Worm (Caenorhabditis elegans) whole organism, L3 larva: Measurements from ENCODE around the gene git-1.

Experiments
- ZK546.5 ChIP-seq: sonication (generic microtip); optimal IDR thresholded peaks from 2 replicates; lab custom pipeline; 2017; ENCODE audit warnings: missing biosample characterization, missing genetic modification characterization
- ceh-16 ChIP-seq: sonication (generic microtip); optimal IDR thresholded peaks from 2 replicates; lab custom pipeline; 2017; ENCODE audit warnings: missing biosample characterization, missing genetic modification characterization
- ceh-9 ChIP-seq: sonication (generic microtip); optimal IDR thresholded peaks from 2 replicates; lab custom pipeline; 2018; ENCODE audit warnings: missing biosample characterization, missing genetic modification characterization
- elt-1 ChIP-seq: fragments of 150-350 bp; optimal IDR thresholded peaks from 2 replicates; lab custom pipeline; 2014; ENCODE audit warnings: missing biosample characterization, missing genetic modification characterization
- elt-2 ChIP-seq: sonication (generic microtip); optimal IDR thresholded peaks from 2 replicates; lab custom pipeline; 2016; ENCODE audit warnings: missing genetic modification reagents, mild to moderate bottlenecking, missing genetic modification characterization, missing compliant biosample characterization
- elt-3 ChIP-seq, 3 experiments: fragments of 150-350 bp in 1 of 3; sonication (generic microtip) in 2 of 3; optimal IDR thresholded peaks; 2 replicates in 2 of 3; 4 replicates in 1 of 3; lab custom pipeline; 2014 to 2017; ENCODE audit warnings: missing biosample characterization in 3 of 3, missing genetic modification characterization in 3 of 3
- fkh-10 ChIP-seq: sonication (generic microtip); optimal IDR thresholded peaks from 2 replicates; lab custom pipeline; 2017; ENCODE audit warnings: missing biosample characterization, missing genetic modification reagents, missing genetic modification characterization
- fos-1 ChIP-seq: fragments of 150-350 bp; optimal IDR thresholded peaks from 2 replicates; lab custom pipeline; 2014; ENCODE audit warnings: missing biosample characterization, missing genetic modification characterization
- hmg-11 ChIP-seq: sonication (generic microtip); optimal IDR thresholded peaks from 2 replicates; lab custom pipeline; 2016; ENCODE audit warnings: missing genetic modification characterization, missing compliant biosample characterization
- jun-1 ChIP-seq: fragments of 150-350 bp; optimal IDR thresholded peaks from 2 replicates; lab custom pipeline; 2014; ENCODE audit warnings: missing biosample characterization, missing genetic modification reagents, missing genetic modification characterization
- lin-15B ChIP-seq: fragments of 150-350 bp; optimal IDR thresholded peaks from 2 replicates; lab custom pipeline; 2014; ENCODE audit warnings: missing biosample characterization, missing genetic modification characterization
- mml-1 ChIP-seq: fragments of 150-350 bp; sonication (generic microtip); optimal IDR thresholded peaks from 3 replicates; lab custom pipeline; 2014; ENCODE audit warnings: missing biosample characterization, missing genetic modification characterization
- nfya-1 ChIP-seq: sonication (generic microtip); optimal IDR thresholded peaks from 2 replicates; lab custom pipeline; 2017; ENCODE audit warnings: missing genetic modification characterization, mild to moderate bottlenecking, missing compliant biosample characterization, antibody characterized with exemption, moderate library complexity; ENCODE audit not compliant: insufficient read depth
- nhr-11 ChIP-seq: fragments of 150-350 bp; optimal IDR thresholded peaks from 2 replicates; lab custom pipeline; 2014; ENCODE audit warnings: missing biosample characterization, missing genetic modification characterization
- nhr-23 ChIP-seq: fragments of 150-350 bp; optimal IDR thresholded peaks from 2 replicates; lab custom pipeline; 2014; ENCODE audit warnings: missing biosample characterization, missing genetic modification reagents, missing genetic modification characterization
- nhr-25 ChIP-seq: sonication (generic microtip); optimal IDR thresholded peaks from 2 replicates; lab custom pipeline; 2017; ENCODE audit warnings: missing biosample characterization, missing genetic modification characterization
- nhr-28 ChIP-seq: fragments of 150-350 bp; optimal IDR thresholded peaks from 2 replicates; lab custom pipeline; 2014; ENCODE audit warnings: missing biosample characterization, missing genetic modification characterization
- nhr-67 ChIP-seq: fragments of 150-350 bp; optimal IDR thresholded peaks from 2 replicates; lab custom pipeline; 2014; ENCODE audit warnings: missing biosample characterization, missing genetic modification characterization
- nhr-76 ChIP-seq: fragments of 150-350 bp; sonication (generic microtip); optimal IDR thresholded peaks from 5 replicates; lab custom pipeline; 2014; ENCODE audit warnings: missing biosample characterization, missing genetic modification characterization
- pqm-1 ChIP-seq: fragments of 150-350 bp; optimal IDR thresholded peaks from 2 replicates; lab custom pipeline; 2017; ENCODE audit warnings: missing biosample characterization, missing genetic modification characterization, inconsistent platforms
- sea-2 ChIP-seq: fragments of 150-350 bp; sonication (generic microtip); optimal IDR thresholded peaks from 4 replicates; lab custom pipeline; 2014; ENCODE audit warnings: missing biosample characterization, missing genetic modification reagents, missing genetic modification characterization
- skn-1 ChIP-seq: fragments of 150-350 bp; optimal IDR thresholded peaks from 2 replicates; lab custom pipeline; 2014; ENCODE audit warnings: missing biosample characterization, missing genetic modification characterization
- snpc-4 ChIP-seq: fragments of 150-350 bp; optimal IDR thresholded peaks from 2 replicates; lab custom pipeline; 2014; ENCODE audit warnings: missing biosample characterization, missing genetic modification characterization
- tbx-2 ChIP-seq: sonication (generic microtip); optimal IDR thresholded peaks from 2 replicates; lab custom pipeline; 2016; ENCODE audit warnings: mild to moderate bottlenecking, missing genetic modification characterization, missing compliant biosample characterization
- unc-62 ChIP-seq: fragments of 150-350 bp; sonication (generic microtip); optimal IDR thresholded peaks from 4 replicates; lab custom pipeline; 2014; ENCODE audit warnings: missing biosample characterization, missing genetic modification reagents, missing genetic modification characterization
- zag-1 ChIP-seq: fragments of 150-350 bp; optimal IDR thresholded peaks from 2 replicates; lab custom pipeline; 2014; ENCODE audit warnings: missing biosample characterization, missing genetic modification characterization
- ztf-4 ChIP-seq: fragments of 150-350 bp; optimal IDR thresholded peaks from 2 replicates; lab custom pipeline; 2014; ENCODE audit warnings: missing biosample characterization, missing genetic modification characterization

git-1 gene

DNA sequence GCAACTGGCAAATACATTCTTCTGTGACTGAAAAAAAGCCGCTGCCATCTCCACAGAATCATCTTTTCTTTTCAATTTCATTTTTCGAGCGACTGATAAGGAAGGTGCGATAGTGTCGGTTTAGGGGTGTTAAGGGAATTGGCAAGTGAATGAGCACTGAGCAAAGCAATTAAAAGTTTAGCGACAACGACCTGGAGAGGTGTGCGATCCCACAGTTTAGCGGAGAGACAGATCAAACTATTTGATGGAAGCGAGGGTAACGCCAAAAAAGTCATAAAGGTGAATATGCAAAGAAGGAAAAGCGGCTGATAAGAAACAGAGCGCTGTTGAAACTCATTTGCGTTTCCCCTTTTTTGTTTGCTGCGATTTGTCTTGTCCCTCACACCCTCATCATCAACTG lies 4.3 kb downstream of the git-1 start, which contains the start of the genes F14F3.5 and slcf-1:
Gene F14F3.5, minus strand, starts transcription at position 234 of the 400 bp plus-strand sequence.
Gene slcf-1, plus strand, starts transcription at position 302 of the 400 bp plus-strand sequence.
- TF ChIP-seq pqm-1 (tag; lab: Kevin White, UChicago): peak; percentile 53
- no peak for TF ChIP-seq nhr-67 (tag; lab: Kevin White, UChicago)
- peak; percentile 83 for TF ChIP-seq elt-2 (tag; lab: Kevin White, UChicago)
- no peak for TF ChIP-seq lin-15B (tag; lab: Kevin White, UChicago)
- no peak for TF ChIP-seq nhr-23 (tag; lab: Kevin White, UChicago)

DNA sequence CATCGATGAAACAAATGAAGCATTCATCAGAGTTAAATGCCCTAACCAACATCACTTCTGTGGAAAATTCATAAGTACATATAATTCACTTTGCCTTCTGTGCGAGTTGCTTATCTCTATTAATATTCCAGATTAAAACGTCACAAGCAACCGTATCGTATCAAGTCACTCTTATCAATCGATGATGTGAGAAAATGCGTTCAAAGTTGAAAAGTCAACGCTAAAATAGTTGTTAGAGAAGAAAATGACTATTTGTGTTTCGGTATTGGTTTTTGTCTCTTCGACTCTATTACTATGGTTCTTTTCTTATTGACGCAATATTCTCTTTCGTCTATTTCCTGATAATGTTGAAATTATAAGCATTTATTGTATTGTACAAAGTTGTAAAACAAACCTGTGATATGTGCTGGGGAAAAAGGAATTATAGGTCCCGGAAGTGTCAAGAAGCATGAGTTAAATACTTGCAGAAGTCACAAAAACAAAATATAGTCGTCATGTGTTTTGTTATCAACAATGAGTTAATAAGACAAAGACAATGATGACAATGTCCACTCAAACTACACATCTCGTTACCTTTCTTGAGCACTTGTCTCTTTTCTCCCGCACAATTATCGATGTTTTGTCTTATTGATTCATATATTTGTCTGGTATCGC lies 7.6 kb downstream of the git-1 start:
- no peak for TF ChIP-seq nhr-11
- TF ChIP-seq nfya-1 (tag; lab: Kevin White, UChicago): no peak
- no peak for TF ChIP-seq ceh-9 (tag; lab: Kevin White, UChicago)
- TF ChIP-seq elt-2 (tag; lab: Kevin White, UChicago): peak; percentile 92
- no peak for TF ChIP-seq nhr-25
- peak; percentile 86 for TF ChIP-seq skn-1
- TF ChIP-seq elt-1 (tag; lab: Kevin White, UChicago): no peak
- TF ChIP-seq pqm-1 (tag; lab: Kevin White, UChicago): peak; percentile 44
- no peak for TF ChIP-seq nhr-67 (tag; lab: Kevin White, UChicago)
- no peak for TF ChIP-seq nhr-28 (tag; lab: Kevin White, UChicago)
- TF ChIP-seq sea-2 (GFP tag; lab: Kevin White, UChicago): no peak
- no peak for TF ChIP-seq fos-1
- no peak for TF ChIP-seq unc-62 (GFP tag; lab: Kevin White, UChicago)

DNA sequence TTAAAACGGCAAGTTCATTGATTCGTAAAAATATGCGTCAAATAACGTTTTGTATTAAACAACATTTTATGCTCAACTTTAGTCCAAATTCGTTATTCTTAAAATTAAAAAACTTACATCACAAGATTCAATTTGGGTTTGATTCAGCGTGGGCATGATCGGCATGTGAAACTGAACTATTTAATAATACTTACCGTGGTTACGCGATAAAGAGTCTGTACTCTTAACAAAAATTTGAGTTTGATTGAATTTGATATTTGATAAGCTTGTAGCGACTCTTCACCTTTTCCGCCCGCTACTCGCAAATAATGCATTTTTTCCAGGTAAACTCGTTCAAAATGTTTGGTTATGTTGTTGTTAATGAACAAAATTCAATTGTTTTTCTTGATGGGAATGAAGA lies 8.7 kb downstream of the git-1 start, which contains the start of gene glo-3:
Gene glo-3, plus strand, starts transcription at position 253 of the 400 bp plus-strand sequence.
- no peak for TF ChIP-seq zag-1 (tag; lab: Kevin White, UChicago)
- no peak for TF ChIP-seq jun-1 (tag; lab: Kevin White, UChicago)
- TF ChIP-seq ceh-16 (tag; lab: Kevin White, UChicago): no peak
- no peak for TF ChIP-seq elt-3 (tag; optimal IDR thresholded peaks at IDR 0.05; lab: Kevin White, UChicago)
- peak; percentile 63 for TF ChIP-seq elt-2 (tag; lab: Kevin White, UChicago)
- peak; percentile 41 for TF ChIP-seq pqm-1 (tag; lab: Kevin White, UChicago)
- TF ChIP-seq ZK546.5 (tag; lab: Kevin White, UChicago): no peak
- no peak for TF ChIP-seq nhr-25
- no peak for TF ChIP-seq mml-1 (tag; lab: Kevin White, UChicago)
- no peak for TF ChIP-seq ztf-4 (tag; lab: Kevin White, UChicago)

DNA sequence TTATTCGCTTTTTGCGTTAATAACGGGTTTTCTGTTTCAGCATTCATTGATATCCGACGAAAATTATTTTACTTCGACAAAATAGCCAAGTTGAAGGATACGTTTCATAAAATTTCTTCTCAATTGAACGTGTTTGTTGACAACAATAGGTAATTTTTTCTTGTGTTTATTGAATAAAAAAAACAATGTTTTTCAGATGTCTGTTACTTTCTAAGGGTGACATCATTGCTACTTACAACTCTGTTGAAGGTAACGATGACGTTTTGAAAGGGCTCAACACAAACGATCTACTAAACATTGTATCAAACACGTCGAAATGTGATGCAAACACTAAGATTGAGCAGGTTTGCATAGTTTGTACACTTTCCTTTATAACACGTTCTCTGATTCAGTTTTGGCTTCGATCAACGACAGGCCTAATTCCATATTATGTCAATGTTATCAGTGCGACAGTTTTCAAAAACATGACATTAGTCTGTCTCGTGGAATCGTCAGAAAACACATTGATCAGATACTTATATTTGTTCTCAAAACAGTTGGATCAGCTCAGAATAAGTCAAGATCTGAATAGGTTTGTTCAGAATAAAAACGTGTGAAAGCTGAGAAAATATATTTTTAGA lies 10.0 kb downstream of the git-1 start:
- TF ChIP-seq pqm-1 (tag; lab: Kevin White, UChicago) (peak; percentile 37), elt-2 (tag; lab: Kevin White, UChicago) (peak; percentile 45), fkh-10 (no peak)

DNA sequence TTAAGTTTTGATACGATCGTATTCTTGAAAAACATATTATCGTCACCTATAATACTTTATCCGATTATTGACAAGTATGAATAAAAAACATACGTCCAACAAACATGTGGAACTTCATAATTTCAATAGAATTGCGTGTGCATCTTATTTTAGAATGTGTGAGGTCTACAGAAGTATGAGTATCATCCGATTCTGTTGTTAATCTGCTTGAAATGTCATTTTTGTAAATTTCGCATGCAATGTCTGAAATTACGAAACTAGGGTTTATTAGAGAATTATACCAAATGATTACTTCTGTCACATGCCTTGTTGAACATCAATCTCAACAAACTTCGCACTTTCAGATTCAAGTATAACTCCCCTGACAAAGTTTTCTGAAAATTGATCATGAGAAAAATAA lies 17.1 kb downstream of the git-1 start:
- TF ChIP-seq snpc-4 (tag; lab: Kevin White, UChicago): no peak
- no peak for TF ChIP-seq nhr-76 (tag; lab: Kevin White, UChicago)
- TF ChIP-seq nhr-28 (tag; lab: Kevin White, UChicago): no peak
- no peak for TF ChIP-seq tbx-2
- TF ChIP-seq elt-3 (tag; optimal IDR thresholded peaks at IDR 0.05; lab: Kevin White, UChicago): no peak
- no peak for TF ChIP-seq nhr-25

DNA sequence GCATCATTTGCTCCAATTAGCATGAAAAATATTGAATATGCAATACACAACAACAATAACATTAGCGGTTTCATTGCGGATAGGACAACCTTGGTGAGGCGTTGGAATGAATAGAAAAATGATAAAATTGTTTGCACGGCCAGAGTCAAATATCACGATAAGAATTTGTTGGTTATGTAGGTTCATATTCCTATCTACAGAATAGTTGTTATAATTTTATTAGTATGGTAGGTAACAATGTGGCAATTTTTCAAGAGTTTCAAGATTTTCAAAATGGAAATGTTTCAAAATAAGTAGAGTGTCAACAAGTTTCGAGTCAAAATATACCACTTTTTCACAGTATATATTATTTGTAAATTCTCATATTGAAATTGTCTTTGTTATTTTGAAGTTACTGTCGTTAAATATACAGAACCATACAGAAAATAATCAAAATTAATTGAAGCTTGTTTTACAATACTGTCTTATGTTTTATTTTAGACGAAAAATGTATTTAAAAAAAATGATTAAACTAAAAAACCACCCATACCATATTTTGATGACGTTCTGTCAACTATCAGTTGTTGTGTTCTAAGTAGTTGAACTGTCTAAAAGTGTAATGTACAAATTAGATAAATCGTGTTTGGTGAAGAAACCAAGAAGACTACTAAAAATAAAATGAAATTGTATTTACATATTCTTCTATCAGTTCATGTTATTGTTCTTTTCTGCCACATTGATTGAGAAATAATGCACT lies 17.8 kb downstream of the git-1 start, which contains the start of the genes F59F5.3 and F59F5.4:
Gene F59F5.3, minus strand, starts transcription at position 101 of the 736 bp plus-strand sequence.
Gene F59F5.4, plus strand, starts transcription at position 686 of the 736 bp plus-strand sequence.
- TF ChIP-seq elt-2 (tag; lab: Kevin White, UChicago) (peak; percentile 27), hmg-11 (tag; lab: Kevin White, UChicago) (no peak), pqm-1 (tag; lab: Kevin White, UChicago) (peak; percentile 22)
